Worm (Caenorhabditis elegans): Measurements from ENCODE around the gene ift-81.

Gene ift-81

ce11 chrX:5319214-5319838, 21.0 kb downstream of the ift-81 start:
- TF ChIP-seq nhr-27 (tag; optimal IDR thresholded peaks at IDR 0.05) = no peak
- no peak for TF ChIP-seq Y79H2A.3 (GFP tag; conservative IDR thresholded peaks at IDR 0.05)
- peak; percentile 85 for TF ChIP-seq him-1 (tag; optimal IDR thresholded peaks at IDR 0.05)
- TF ChIP-seq gei-17 (GFP tag; optimal IDR thresholded peaks at IDR 0.05) = no peak
- TF ChIP-seq madf-10 (tag; optimal IDR thresholded peaks at IDR 0.05) = peak; percentile 56
- no peak for TF ChIP-seq madf-8 (GFP tag; conservative IDR thresholded peaks at IDR 0.05)
- peak; percentile 71 for TF ChIP-seq snpc-1.3 (tag; optimal IDR thresholded peaks at IDR 0.05; ENCODE audit: insufficient read depth)
- TF ChIP-seq ets-4 (GFP tag; optimal IDR thresholded peaks at IDR 0.05) = no peak
- TF ChIP-seq hrde-1 (tag; optimal IDR thresholded peaks at IDR 0.05; ENCODE audit: borderline replicate concordance) = no peak
- 0 out of 2 replicates have a peak, but pooled peaks have one; percentile 22 for TF ChIP-seq madf-3 (GFP tag; IDR thresholded peaks at IDR 0.05)
- peak; percentile 83 for TF ChIP-seq snpc-1.1 (tag; optimal IDR thresholded peaks at IDR 0.05; ENCODE audit: insufficient read depth)
- TF ChIP-seq snpc-4 (GFP tag; optimal IDR thresholded peaks at IDR 0.05) = peak; percentile 80
- peak in 3 of 4 experiments; percentile 11 to 85 (median 77) for TF ChIP-seq snpc-4 (tag; optimal IDR thresholded peaks at IDR 0.05)
- no peak for TF ChIP-seq lsl-1 (GFP tag; optimal IDR thresholded peaks at IDR 0.05)
- TF ChIP-seq F23B12.7 (tag; optimal IDR thresholded peaks at IDR 0.05; ENCODE audit: insufficient read depth) = peak; percentile 76
- TF ChIP-seq sdz-38 (tag; optimal IDR thresholded peaks at IDR 0.05) = no peak
- no peak for TF ChIP-seq cebp-1 (GFP tag; IDR thresholded peaks at IDR 0.05)
- no peak for TF ChIP-seq cebp-1 (tag; optimal IDR thresholded peaks at IDR 0.05)
- no peak for TF ChIP-seq unc-130 (GFP tag; optimal IDR thresholded peaks at IDR 0.05)
- TF ChIP-seq D2030.7 (GFP tag; IDR thresholded peaks at IDR 0.05) = no peak; the same call in 1 of the 2 replicates
- TF ChIP-seq Y56A3A.18 (GFP tag; IDR thresholded peaks at IDR 0.05) = peak; percentile 65; the same call in 1 of the 2 replicates
- TF ChIP-seq sptf-2 (GFP tag; optimal IDR thresholded peaks at IDR 0.05) = no peak
- 0 out of 2 replicates have a peak, but pooled peaks have one; percentile 36 for TF ChIP-seq nhr-120 (GFP tag; IDR thresholded peaks at IDR 0.05)
- no peak for TF ChIP-seq egl-18 (GFP tag; IDR thresholded peaks at IDR 0.05)
- TF ChIP-seq chd-7 (tag; optimal IDR thresholded peaks at IDR 0.05) = no peak
- TF ChIP-seq Y67H2A.10 (GFP tag; conservative IDR thresholded peaks at IDR 0.05) = no peak
- no peak for TF ChIP-seq hlh-26 (GFP tag; conservative IDR thresholded peaks at IDR 0.05)
- TF ChIP-seq mcd-1 (GFP tag; IDR thresholded peaks at IDR 0.05) = no peak
- no peak for TF ChIP-seq dox-1 (GFP tag; IDR thresholded peaks at IDR 0.05)
- no peak for TF ChIP-seq lin-54 (GFP tag; optimal IDR thresholded peaks at IDR 0.05)
- no peak for TF ChIP-seq madf-6 (GFP tag; IDR thresholded peaks at IDR 0.05)
- peak; percentile 86 for TF ChIP-seq snpc-3.4 (tag; optimal IDR thresholded peaks at IDR 0.05)
- peak; percentile 85 for TF ChIP-seq lin-26 (GFP tag; IDR thresholded peaks at IDR 0.05)
- no peak for TF ChIP-seq F55B11.4 (tag; optimal IDR thresholded peaks at IDR 0.05; ENCODE audit: borderline replicate concordance, insufficient read depth)
- peak; percentile 50 for TF ChIP-seq rcor-1 (GFP tag; IDR thresholded peaks at IDR 0.05)
- TF ChIP-seq pbrm-1 (GFP tag; IDR thresholded peaks at IDR 0.05) = 0 out of 2 replicates have a peak, but pooled peaks have one; percentile 49
- peak; percentile 54 for TF ChIP-seq ceh-27 (GFP tag; optimal IDR thresholded peaks at IDR 0.05)
- peak; percentile 75 for TF ChIP-seq hmg-1.2 (GFP tag; IDR thresholded peaks at IDR 0.05)
- TF ChIP-seq cebp-2 (GFP tag; IDR thresholded peaks at IDR 0.05) = no peak
- no peak for TF ChIP-seq attf-3 (GFP tag; conservative IDR thresholded peaks at IDR 0.05)
- TF ChIP-seq akir-1 (GFP tag; optimal IDR thresholded peaks at IDR 0.05) = no peak
- TF ChIP-seq xnd-1 (tag; optimal IDR thresholded peaks at IDR 0.05) = no peak
- no peak for TF ChIP-seq K11D2.4 (GFP tag; IDR thresholded peaks at IDR 0.05)
- TF ChIP-seq Y53F4B.3 (GFP tag; IDR thresholded peaks at IDR 0.05) = no peak
- no peak for TF ChIP-seq ceh-58 (GFP tag; IDR thresholded peaks at IDR 0.05)
- TF ChIP-seq bed-1 (GFP tag; IDR thresholded peaks at IDR 0.05) = no peak
- TF ChIP-seq F33H1.4 (GFP tag; IDR thresholded peaks at IDR 0.05) = 0 out of 2 replicates have a peak, but pooled peaks have one; percentile 26
